Fruit fly (Drosophila melanogaster): ENCODE data around the gene CG12496.

dm6 chrX:2447750-2448299 lies 37.1 kb upstream of the CG12496 start, which contains the start of gene z:
- no peak for TF ChIP-seq bab1 (GFP tag; optimal IDR thresholded peaks at IDR 0.05)
- TF ChIP-seq Crg-1 (GFP tag; optimal IDR thresholded peaks at IDR 0.05): no peak
- TF ChIP-seq pad (GFP tag; optimal IDR thresholded peaks at IDR 0.05): no peak
- no peak for TF ChIP-seq CG7101 (tag; optimal IDR thresholded peaks at IDR 0.05)
- TF ChIP-seq cnc (optimal IDR thresholded peaks at IDR 0.05): no peak
- no peak for TF ChIP-seq Clk (GFP tag; optimal IDR thresholded peaks at IDR 0.05)
- TF ChIP-seq Mnt (GFP tag; optimal IDR thresholded peaks at IDR 0.05): peak; percentile 42
- TF ChIP-seq CG5204 (GFP tag; optimal IDR thresholded peaks at IDR 0.05): no peak
- no peak for TF ChIP-seq kay (GFP tag; ENCODE audit: borderline replicate concordance)
